Worm (Caenorhabditis elegans): ENCODE measurements around the gene tag-266.

DNA sequence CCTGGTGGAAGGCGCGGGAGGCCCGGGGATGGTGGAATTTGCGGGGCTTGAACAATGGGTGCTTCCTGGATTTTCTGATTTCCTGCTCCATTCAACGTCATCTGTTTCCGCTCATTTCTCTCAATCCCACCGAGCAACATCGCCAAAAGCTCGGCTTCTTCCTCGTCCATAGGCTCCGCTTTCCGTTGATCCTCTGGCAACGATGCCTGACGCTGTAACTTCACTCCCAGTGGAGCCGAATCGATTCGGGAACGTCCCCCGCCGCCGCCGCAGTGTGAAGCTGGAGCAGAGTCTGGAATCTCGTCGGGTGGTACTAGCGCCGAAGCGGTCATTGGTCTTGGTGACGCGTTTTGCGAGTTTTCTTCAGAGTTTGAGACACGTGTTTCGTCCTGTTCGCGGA is 44.6 kb downstream of the tag-266 start:
- TF ChIP-seq flt-1 (GFP tag; IDR thresholded peaks at IDR 0.05) (no peak), ztf-29 (GFP tag; IDR thresholded peaks at IDR 0.05) (no peak)
